Fruit fly (Drosophila melanogaster) whole organism, embryonic: Measurements from ENCODE around the gene awd.

Experiments
- E2f1 ChIP-seq: fragments of 200-800 bp; sonication (Bioruptor generic); IDR thresholded peaks from 2 replicates; pipeline ENCODE4 v1.3.6; 2022; ENCODE audit warnings: missing biosample characterization, missing genetic modification characterization
- Hand ChIP-seq: fragments of 200-800 bp; sonication (Bioruptor generic); optimal IDR thresholded peaks from 2 replicates; lab custom pipeline; 2017; ENCODE audit warnings: mild to moderate bottlenecking, missing biosample characterization, missing genetic modification reagents, missing genetic modification characterization
- bigmax ChIP-seq: fragments of 200-800 bp; sonication (Bioruptor generic); optimal IDR thresholded peaks from 2 replicates; lab custom pipeline; 2018; ENCODE audit warnings: missing biosample characterization, mild to moderate bottlenecking, missing genetic modification characterization
- ind ChIP-seq: fragments of 200-800 bp; sonication (Bioruptor generic); optimal IDR thresholded peaks from 3 replicates; lab custom pipeline; 2016; ENCODE audit warnings: missing biosample characterization, missing genetic modification characterization
- tna ChIP-seq: fragments of 200-800 bp; sonication (Bioruptor generic); IDR thresholded peaks from 2 replicates; pipeline ENCODE4 v1.3.6; 2022; ENCODE audit warnings: missing biosample characterization, missing genetic modification characterization; ENCODE audit not compliant: partially characterized antibody

DNA sequence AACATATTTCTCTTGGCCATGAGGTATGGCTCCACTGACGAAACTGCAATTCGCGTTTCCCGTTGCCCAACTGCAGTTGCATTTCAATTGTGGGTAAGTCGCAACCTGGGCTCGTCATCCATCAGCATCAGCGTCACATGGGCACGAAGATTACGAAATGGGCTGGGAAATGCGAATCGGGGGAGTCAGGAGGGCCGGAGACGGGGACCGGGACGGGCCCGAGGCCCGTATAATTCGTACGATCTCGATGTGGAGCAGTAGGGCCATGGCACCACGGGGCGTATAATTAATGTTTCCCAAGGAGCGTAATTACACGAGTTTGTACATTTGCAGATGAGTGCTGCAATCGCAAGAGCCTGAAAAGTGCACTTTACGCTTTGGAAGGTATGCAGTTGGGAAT lies 19.3 kb upstream of the awd start:
- TF ChIP-seq E2f1 (GFP tag; lab: Robert Waterston, UW) (no peak), bigmax (no peak), tna (GFP tag; lab: Robert Waterston, UW) (no peak), Hand (no peak), ind (no peak)
